Worm (Caenorhabditis elegans): ENCODE results near the gene T07F10.3.
A peak's percentile ranks its signal among the peaks of the same experiment; 100 is the strongest.

DNA sequence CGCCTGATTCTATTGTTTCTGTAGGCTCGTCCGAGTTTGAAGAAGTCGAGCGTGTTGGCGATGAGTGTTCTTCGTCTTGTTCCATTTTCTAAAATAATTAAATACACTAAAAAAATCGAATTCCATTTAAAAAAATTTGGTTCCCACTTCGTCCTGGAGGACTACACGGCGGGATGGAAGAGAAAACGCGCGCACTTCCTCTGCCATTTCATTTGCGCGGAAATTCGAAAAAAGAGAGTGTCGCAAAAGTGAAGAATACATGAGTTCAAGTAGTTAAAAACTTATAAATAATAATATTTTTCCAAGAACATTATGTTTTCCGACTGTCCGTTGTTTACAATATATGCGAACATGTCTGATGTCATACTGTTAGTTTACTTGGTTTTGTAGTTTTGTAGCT is at the start of gene T07F10.3:
- TF ChIP-seq ama-1 (optimal IDR thresholded peaks at IDR 0.05) (no peak), F13C5.2 (tag; optimal IDR thresholded peaks at IDR 0.05) (peak; percentile 26), sea-1 (GFP tag; conservative IDR thresholded peaks at IDR 0.05) (peak; percentile 74; the same call in 1 of the 2 replicates), scrt-1 (GFP tag; IDR thresholded peaks at IDR 0.05) (no peak), hnd-1 (tag; optimal IDR thresholded peaks at IDR 0.05) (peak; percentile 53)
